Fruit fly (Drosophila melanogaster) whole organism, embryonic: Measurements from ENCODE around the gene CG32301.
A peak's percentile ranks its signal among the peaks of the same experiment; 100 is the strongest.

ENCODE experiments used
- Abd-B ChIP-seq: fragments of 200-800 bp; sonication (Bioruptor generic); optimal IDR thresholded peaks from 2 replicates; lab custom pipeline; 2018; ENCODE audit warnings: missing biosample characterization, mild to moderate bottlenecking, missing genetic modification characterization, moderate library complexity
- Antp ChIP-seq: fragments of 200-800 bp; sonication (Bioruptor generic); optimal IDR thresholded peaks from 3 replicates; lab custom pipeline; 2016; ENCODE audit warnings: missing biosample characterization, missing genetic modification characterization
- BEAF-32 ChIP-seq: fragments of 200-800 bp; sonication (Bioruptor generic); optimal IDR thresholded peaks from 3 replicates; lab custom pipeline; 2017; ENCODE audit warnings: missing biosample characterization, missing genetic modification characterization, mild to moderate bottlenecking, moderate library complexity, missing genetic modification reagents
- CG10565 ChIP-seq: fragments of 200-800 bp; sonication (Bioruptor generic); optimal IDR thresholded peaks from 3 replicates; lab custom pipeline; 2016; ENCODE audit warnings: missing biosample characterization, mild to moderate bottlenecking, missing genetic modification characterization
- CG10959 ChIP-seq: fragments of 200-800 bp; sonication (Bioruptor generic); IDR thresholded peaks from 2 replicates; pipeline ENCODE4 v1.3.6; 2022; ENCODE audit warnings: missing biosample characterization, missing genetic modification characterization
- CG11456 ChIP-seq: fragments of 200-800 bp; sonication (Bioruptor generic); IDR thresholded peaks from 3 replicates; pipeline ENCODE4 v1.3.6; 2022; ENCODE audit warnings: missing biosample characterization, missing genetic modification characterization
- CG11504 ChIP-seq: fragments of 200-800 bp; sonication (Bioruptor generic); optimal IDR thresholded peaks from 3 replicates; lab custom pipeline; 2019; ENCODE audit warnings: missing biosample characterization, mild to moderate bottlenecking, missing genetic modification characterization, moderate library complexity
- CG14050 ChIP-seq: fragments of 200-800 bp; sonication (Bioruptor generic); IDR thresholded peaks from 3 replicates; pipeline ENCODE4 v1.3.6; 2022; ENCODE audit warnings: missing biosample characterization, missing genetic modification characterization
- CG17186 ChIP-seq: fragments of 200-800 bp; sonication (Bioruptor generic); optimal IDR thresholded peaks from 3 replicates; lab custom pipeline; 2017; ENCODE audit warnings: missing biosample characterization, missing genetic modification reagents, missing genetic modification characterization
- CG17328 ChIP-seq: fragments of 200-800 bp; sonication (Bioruptor generic); IDR thresholded peaks from 2 replicates; pipeline ENCODE4 v1.3.6; 2022; ENCODE audit warnings: missing biosample characterization, missing genetic modification characterization
- CG2712 ChIP-seq: fragments of 200-800 bp; optimal IDR thresholded peaks from 3 replicates; lab custom pipeline; 2019; ENCODE audit warnings: missing biosample characterization, mild to moderate bottlenecking, missing genetic modification characterization, moderate library complexity
- CG2889 ChIP-seq: fragments of 200-800 bp; sonication (Bioruptor generic); IDR thresholded peaks from 3 replicates; pipeline ENCODE4 v1.3.6; 2022; ENCODE audit warnings: missing biosample characterization, missing genetic modification characterization
- CG34224 ChIP-seq: fragments of 200-800 bp; sonication (Bioruptor generic); IDR thresholded peaks from 3 replicates; pipeline ENCODE4 v1.3.6; 2022; ENCODE audit warnings: missing biosample characterization, missing genetic modification characterization; ENCODE audit not compliant: partially characterized antibody
- CG4707 ChIP-seq: fragments of 200-800 bp; sonication (Bioruptor generic); optimal IDR thresholded peaks from 2 replicates; lab custom pipeline; 2018; ENCODE audit warnings: missing biosample characterization, mild to moderate bottlenecking, missing genetic modification characterization, moderate library complexity
- CG5180 ChIP-seq: fragments of 200-800 bp; sonication (Bioruptor generic); optimal IDR thresholded peaks from 3 replicates; lab custom pipeline; 2017; ENCODE audit warnings: missing biosample characterization, missing genetic modification characterization, mild to moderate bottlenecking, moderate library complexity, missing genetic modification reagents
- CG6813 ChIP-seq: fragments of 200-800 bp; sonication (Bioruptor generic); optimal IDR thresholded peaks from 2 replicates; lab custom pipeline; 2017; ENCODE audit warnings: missing biosample characterization, missing genetic modification characterization, mild to moderate bottlenecking, moderate library complexity, missing genetic modification reagents
- CG8290 ChIP-seq, 3 experiments: fragments of 200-800 bp; sonication (Bioruptor generic); optimal IDR thresholded peaks; 2 replicates each; lab custom pipeline; 2016 to 2019; ENCODE audit warnings: missing biosample characterization in 3 of 3, missing genetic modification characterization in 3 of 3, mild to moderate bottlenecking in 2 of 3, moderate library complexity in 1 of 3
- Dad ChIP-seq: fragments of 200-800 bp; sonication (Bioruptor generic); optimal IDR thresholded peaks from 3 replicates; lab custom pipeline; 2016; ENCODE audit warnings: missing biosample characterization, missing genetic modification characterization
- Doc3 ChIP-seq: fragments of 200-800 bp; sonication (Bioruptor generic); IDR thresholded peaks from 3 replicates; pipeline ENCODE4 v1.3.6; 2022; ENCODE audit warnings: missing biosample characterization, missing genetic modification characterization; ENCODE audit not compliant: partially characterized antibody
- Dp ChIP-seq: fragments of 200-800 bp; sonication (Bioruptor generic); optimal IDR thresholded peaks from 2 replicates; lab custom pipeline; 2018; ENCODE audit warnings: missing biosample characterization, mild to moderate bottlenecking, missing genetic modification characterization, moderate library complexity
- E2f1 ChIP-seq: fragments of 200-800 bp; sonication (Bioruptor generic); IDR thresholded peaks from 2 replicates; pipeline ENCODE4 v1.3.6; 2022; ENCODE audit warnings: missing biosample characterization, missing genetic modification characterization
- Lhr ChIP-seq: fragments of 200-800 bp; sonication (Bioruptor generic); optimal IDR thresholded peaks from 3 replicates; lab custom pipeline; 2017; ENCODE audit warnings: mild to moderate bottlenecking, missing biosample characterization, missing genetic modification reagents, missing genetic modification characterization
- Lpt ChIP-seq: fragments of >200 bp; optimal IDR thresholded peaks from 2 replicates; lab custom pipeline; 2018; ENCODE audit warnings: missing biosample characterization, missing genetic modification characterization
- MESR4 ChIP-seq: fragments of 200-800 bp; sonication (Bioruptor generic); optimal IDR thresholded peaks from 2 replicates; lab custom pipeline; 2018; ENCODE audit warnings: missing biosample characterization, mild to moderate bottlenecking, missing genetic modification characterization, moderate library complexity
- NC2β ChIP-seq: fragments of 200-800 bp; sonication (Bioruptor generic); optimal IDR thresholded peaks from 2 replicates; lab custom pipeline; 2016; ENCODE audit warnings: missing biosample characterization, missing genetic modification characterization
- NfI ChIP-seq: fragments of 200-800 bp; sonication (Bioruptor generic); optimal IDR thresholded peaks from 3 replicates; lab custom pipeline; 2018; ENCODE audit warnings: missing biosample characterization, mild to moderate bottlenecking, missing genetic modification characterization, moderate library complexity
- Ptx1 ChIP-seq: fragments of 200-800 bp; sonication (Bioruptor generic); IDR thresholded peaks from 2 replicates; pipeline ENCODE4 v1.3.6; 2022; ENCODE audit warnings: missing biosample characterization, missing genetic modification characterization
- Scr ChIP-seq: fragments of 200-800 bp; sonication (Bioruptor generic); IDR thresholded peaks from 2 replicates; pipeline ENCODE4 v1.3.6; 2022; ENCODE audit warnings: missing biosample characterization, missing genetic modification characterization; ENCODE audit not compliant: partially characterized antibody
- Tbp ChIP-seq: fragments of >200 bp; optimal IDR thresholded peaks from 2 replicates; lab custom pipeline; 2018; ENCODE audit warnings: missing biosample characterization, missing genetic modification characterization
- ac ChIP-seq: fragments of 200-800 bp; sonication (Bioruptor generic); optimal IDR thresholded peaks from 3 replicates; lab custom pipeline; 2017; ENCODE audit warnings: missing biosample characterization, mild to moderate bottlenecking, missing genetic modification characterization
- ap ChIP-seq: fragments of 200-800 bp; sonication (Bioruptor generic); IDR thresholded peaks from 2 replicates; pipeline ENCODE4 v1.3.6; 2022; ENCODE audit warnings: missing biosample characterization, missing genetic modification characterization
- ash1 ChIP-seq: fragments of 200-800 bp; sonication (Bioruptor generic); optimal IDR thresholded peaks from 2 replicates; lab custom pipeline; 2018; ENCODE audit warnings: missing biosample characterization, mild to moderate bottlenecking, missing genetic modification characterization
- ato ChIP-seq: fragments of 200-800 bp; sonication (Bioruptor generic); IDR thresholded peaks from 2 replicates; pipeline ENCODE4 v1.3.6; 2022; ENCODE audit warnings: missing biosample characterization, missing genetic modification characterization; ENCODE audit not compliant: partially characterized antibody
- da ChIP-seq: fragments of 200-800 bp; sonication (Bioruptor generic); optimal IDR thresholded peaks from 2 replicates; lab custom pipeline; 2016; ENCODE audit warnings: missing biosample characterization, missing genetic modification characterization
- disco-r ChIP-seq: fragments of 200-800 bp; sonication (Bioruptor generic); optimal IDR thresholded peaks from 2 replicates; lab custom pipeline; 2016; ENCODE audit warnings: missing biosample characterization, missing genetic modification characterization
- exex ChIP-seq: fragments of 200-800 bp; sonication (Bioruptor generic); optimal IDR thresholded peaks from 4 replicates; lab custom pipeline; 2018; ENCODE audit warnings: missing biosample characterization, mild to moderate bottlenecking, missing genetic modification characterization, moderate library complexity
- fru ChIP-seq: fragments of >200 bp; optimal IDR thresholded peaks from 2 replicates; lab custom pipeline; 2017
- gem ChIP-seq: fragments of 200-800 bp; sonication (Bioruptor generic); optimal IDR thresholded peaks from 2 replicates; lab custom pipeline; 2019; ENCODE audit warnings: missing biosample characterization, mild to moderate bottlenecking, missing genetic modification characterization, moderate library complexity
- gfzf ChIP-seq: fragments of 200-800 bp; sonication (Bioruptor generic); optimal IDR thresholded peaks from 2 replicates; lab custom pipeline; 2016; ENCODE audit warnings: missing biosample characterization, mild to moderate bottlenecking, missing genetic modification characterization, moderate library complexity
- ind ChIP-seq: fragments of 200-800 bp; sonication (Bioruptor generic); optimal IDR thresholded peaks from 3 replicates; lab custom pipeline; 2016; ENCODE audit warnings: missing biosample characterization, missing genetic modification characterization
- kay ChIP-seq: fragments of 200-800 bp; sonication (Bioruptor generic); optimal IDR thresholded peaks from 2 replicates; lab custom pipeline; 2016; ENCODE audit warnings: missing biosample characterization, missing genetic modification characterization
- maf-S ChIP-seq: fragments of 200-800 bp; sonication (Bioruptor generic); optimal IDR thresholded peaks from 2 replicates; lab custom pipeline; 2016; ENCODE audit warnings: missing biosample characterization, missing genetic modification characterization
- pb ChIP-seq: fragments of 200-800 bp; sonication (Bioruptor generic); optimal IDR thresholded peaks from 3 replicates; lab custom pipeline; 2016; ENCODE audit warnings: missing biosample characterization, missing genetic modification characterization
- prd ChIP-seq, 3 experiments: fragments of >200 bp in 2 of 3; fragments of 200-800 bp in 1 of 3; sonication (Bioruptor generic) in 1 of 3; optimal IDR thresholded peaks in 2 of 3; IDR thresholded peaks in 1 of 3; 2 replicates in 2 of 3; 3 replicates in 1 of 3; pipeline versions ENCODE4 v1.3.6 to Lab custom; 2017 to 2022; ENCODE audit warnings: missing biosample characterization in 1 of 3, missing genetic modification characterization in 1 of 3
- psq ChIP-seq: fragments of 200-800 bp; sonication (Bioruptor generic); optimal IDR thresholded peaks from 2 replicates; lab custom pipeline; 2017; ENCODE audit warnings: missing biosample characterization, missing genetic modification characterization
- rib ChIP-seq: fragments of 200-800 bp; sonication (Bioruptor generic); IDR thresholded peaks from 2 replicates; pipeline ENCODE4 v1.3.6; 2022; ENCODE audit warnings: missing biosample characterization, missing genetic modification characterization
- stc ChIP-seq: fragments of 200-800 bp; sonication (Bioruptor generic); IDR thresholded peaks from 2 replicates; pipeline ENCODE4 v1.3.6; 2022; ENCODE audit warnings: missing biosample characterization, missing genetic modification characterization
- tup ChIP-seq: fragments of 200-800 bp; sonication (Bioruptor generic); optimal IDR thresholded peaks from 2 replicates; lab custom pipeline; 2016; ENCODE audit warnings: missing biosample characterization, mild to moderate bottlenecking, missing genetic modification characterization, moderate library complexity
- wdn ChIP-seq: fragments of 200-800 bp; sonication (Bioruptor generic); IDR thresholded peaks from 2 replicates; pipeline ENCODE4 v1.3.6; 2022; ENCODE audit warnings: missing biosample characterization, missing genetic modification characterization
- zfh1 ChIP-seq: fragments of 200-800 bp; sonication (Bioruptor generic); IDR thresholded peaks from 3 replicates; pipeline ENCODE4 v1.3.6; 2022; ENCODE audit warnings: missing biosample characterization, missing genetic modification characterization

The CG32301 gene

dm6 chr3L:2262515-2262944, 18.3 kb downstream of the CG32301 start, which contains the start of the genes oxt and CG13807 (continued):
- TF ChIP-seq ato (GFP tag; lab: Robert Waterston, UW) (no peak), NC2β (peak; percentile 46), Doc3 (GFP tag; lab: Robert Waterston, UW) (no peak), CG4707 (GFP tag; lab: Kevin White, UChicago) (peak; percentile 30), CG8290 (GFP tag; optimal IDR thresholded peaks at IDR 0.05; lab: Kevin White, UChicago) (peak; percentile 69), CG8290 (tag; optimal IDR thresholded peaks at IDR 0.05; lab: Kevin White, UChicago) (peak; percentile 52 to 79), fru (no peak), stc (GFP tag; lab: Robert Waterston, UW) (peak; percentile 85), CG34224 (peak; percentile 16; the same call in 1 of the 3 replicates), CG5180 (GFP tag; lab: Kevin White, UChicago) (peak; percentile 26), ash1 (peak; percentile 9), Lhr (GFP tag; lab: Kevin White, UChicago) (peak; percentile 80), ac (GFP tag; lab: Kevin White, UChicago) (peak; percentile 62), Antp (peak; percentile 49), CG11456 (GFP tag; lab: Robert Waterston, UW) (peak; percentile 92), Tbp (GFP tag; lab: Kevin White, UChicago) (no peak), CG2889 (peak; percentile 79), pb (GFP tag; lab: Kevin White, UChicago) (no peak), BEAF-32 (peak; percentile 54), maf-S (GFP tag; lab: Kevin White, UChicago) (no peak), Scr (peak; percentile 42; the same call in 1 of the 2 replicates), MESR4 (GFP tag; lab: Kevin White, UChicago) (peak; percentile 67), CG6813 (GFP tag; lab: Kevin White, UChicago) (peak; percentile 45), ind (peak; percentile 87), CG10959 (GFP tag; lab: Robert Waterston, UW) (peak; percentile 54), gem (peak; percentile 93), kay (GFP tag; lab: Kevin White, UChicago) (peak; percentile 72), CG2712 (tag; lab: Kevin White, UChicago) (peak; percentile 92), prd (optimal IDR thresholded peaks at IDR 0.05; lab: Kevin White, UChicago) (no peak), prd (GFP tag; IDR thresholded peaks at IDR 0.05; lab: Robert Waterston, UW) (peak; percentile 94), rib (GFP tag; lab: Robert Waterston, UW) (peak; percentile 76; the same call in 1 of the 2 replicates), Dp (GFP tag; lab: Kevin White, UChicago) (peak; percentile 23), E2f1 (peak; percentile 89), zfh1 (GFP tag; lab: Robert Waterston, UW) (peak; percentile 92), CG17328 (peak; percentile 85), exex (peak; percentile 62), wdn (peak; percentile 80), NfI (GFP tag; lab: Kevin White, UChicago) (peak; percentile 92), disco-r (GFP tag; lab: Kevin White, UChicago) (no peak), CG10565 (GFP tag; lab: Kevin White, UChicago) (no peak), ap (GFP tag; lab: Robert Waterston, UW) (peak; percentile 69), Lpt (GFP tag; lab: Kevin White, UChicago) (no peak), gfzf (GFP tag; lab: Kevin White, UChicago) (peak; percentile 71), tup (GFP tag; lab: Kevin White, UChicago) (peak; percentile 68), Dad (GFP tag; lab: Kevin White, UChicago) (peak; percentile 39), Ptx1 (GFP tag; lab: Robert Waterston, UW) (peak; percentile 92), CG11504 (tag; lab: Kevin White, UChicago) (peak; percentile 84), CG17186 (peak; percentile 71), da (GFP tag; lab: Kevin White, UChicago) (peak; percentile 30), CG14050 (GFP tag; lab: Robert Waterston, UW) (peak; percentile 86), psq (GFP tag; lab: Kevin White, UChicago) (peak; percentile 50), Abd-B (peak; percentile 88)
